Worm (Caenorhabditis elegans): Measurements from ENCODE around the gene F53F1.4.
A peak's percentile ranks its signal among the peaks of the same experiment; 100 is the strongest.

The F53F1.4 gene

DNA sequence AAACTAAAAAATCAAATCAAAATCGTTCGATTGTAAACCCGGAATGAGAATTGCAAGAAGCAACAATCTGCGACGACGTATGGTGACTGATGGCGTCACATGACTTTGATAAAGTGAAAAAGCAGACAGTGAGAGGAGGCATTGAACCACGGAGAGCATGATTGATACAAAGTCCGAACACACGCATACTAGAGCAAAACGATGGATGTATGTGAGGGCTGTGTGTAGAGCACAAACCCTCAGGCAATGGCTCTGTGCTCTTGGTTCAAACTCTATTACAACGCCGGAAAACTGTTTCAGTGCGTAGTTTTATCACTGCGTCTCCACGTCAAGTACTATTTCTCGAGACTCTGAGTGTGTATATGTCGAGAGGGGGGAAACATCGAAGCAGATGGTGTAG is 8.4 kb upstream of the F53F1.4 start:
- no peak for TF ChIP-seq mep-1 (tag; optimal IDR thresholded peaks at IDR 0.05)
- peak; percentile 58 for TF ChIP-seq unc-62 (GFP tag; optimal IDR thresholded peaks at IDR 0.05)
- no peak for TF ChIP-seq lin-13 (tag; optimal IDR thresholded peaks at IDR 0.05)
- peak; percentile 56 for TF ChIP-seq hlh-1 (tag; optimal IDR thresholded peaks at IDR 0.05)
- peak; percentile 9 for TF ChIP-seq cnd-1 (tag; optimal IDR thresholded peaks at IDR 0.05)
- peak; percentile 24 for TF ChIP-seq unc-120 (tag; optimal IDR thresholded peaks at IDR 0.05; ENCODE audit: poor library complexity, severe bottlenecking)
- no peak for TF ChIP-seq snpc-4 (tag; optimal IDR thresholded peaks at IDR 0.05)
- TF ChIP-seq blmp-1 (tag; optimal IDR thresholded peaks at IDR 0.05), result no peak

DNA sequence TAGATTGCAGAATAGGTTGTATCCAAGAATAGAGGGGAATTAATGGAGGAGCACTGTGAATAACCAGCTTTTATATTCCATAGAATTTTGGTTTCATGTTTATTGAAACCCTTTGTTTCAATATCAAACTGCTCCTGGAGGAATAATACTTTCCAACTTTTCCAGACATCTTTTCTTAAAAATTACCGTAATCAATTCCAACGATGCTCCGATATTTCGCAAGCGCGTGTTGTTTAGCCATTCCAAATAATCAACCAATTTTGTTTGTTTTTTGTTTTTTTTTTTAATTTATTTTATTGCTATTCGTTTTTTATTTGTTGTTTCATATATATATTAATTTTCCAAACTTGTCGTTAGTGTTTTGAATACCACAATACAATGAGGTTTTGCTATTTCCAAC is 4.8 kb upstream of the F53F1.4 start, which contains the start of gene cutl-1:
Gene cutl-1 (minus strand): TSS at position 83 of the 400 bp plus-strand sequence.
- TF ChIP-seq lsy-2 (tag; optimal IDR thresholded peaks at IDR 0.05) (peak; percentile 4), cnd-1 (tag; optimal IDR thresholded peaks at IDR 0.05) (no peak), hlh-1 (tag; optimal IDR thresholded peaks at IDR 0.05) (no peak), ztf-11 (tag; optimal IDR thresholded peaks at IDR 0.05) (no peak)

DNA sequence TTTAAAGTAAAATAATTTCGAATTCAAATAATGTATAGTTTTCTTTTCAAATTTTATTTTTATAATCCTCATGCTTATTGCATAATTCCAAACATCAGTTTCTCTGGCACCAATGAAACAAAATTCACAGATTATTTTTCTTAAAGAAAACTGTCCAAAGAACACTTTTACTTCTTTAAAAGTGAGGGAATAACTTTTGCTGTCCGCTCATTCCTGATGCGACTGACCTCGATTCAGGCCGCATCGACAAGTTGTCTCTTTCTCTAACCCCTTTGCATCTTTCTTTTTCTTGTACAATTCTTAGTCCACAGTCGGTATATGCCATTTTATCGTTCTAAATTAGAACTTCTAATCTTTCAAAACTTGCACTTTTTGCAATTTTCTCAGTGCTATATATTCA is 4.4 kb upstream of the F53F1.4 start, which contains the start of gene F53F1.2:
Gene F53F1.2 (plus strand): TSS at position 306 of the 400 bp plus-strand sequence.
- TF ChIP-seq nhr-12 (tag; optimal IDR thresholded peaks at IDR 0.05), result no peak
- no peak for TF ChIP-seq lsy-2 (tag; optimal IDR thresholded peaks at IDR 0.05)

DNA sequence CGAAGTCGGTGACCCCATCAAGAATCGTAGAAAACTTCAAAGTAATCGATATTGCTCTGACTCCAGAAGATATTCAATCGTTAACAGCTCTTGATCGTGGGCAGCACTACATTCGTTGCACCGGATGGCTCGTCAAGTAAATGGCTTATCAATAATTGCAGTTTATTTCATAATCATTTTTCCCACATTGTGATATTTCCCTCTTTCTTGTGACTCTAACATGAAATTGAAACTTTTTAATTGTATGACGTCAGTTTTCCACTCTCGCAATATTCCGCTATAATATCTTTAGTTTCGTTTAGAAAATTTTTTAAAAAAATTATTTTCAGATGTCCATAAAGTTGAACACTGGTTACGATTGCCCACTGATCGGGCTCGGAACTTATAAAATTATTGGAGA is 3.0 kb upstream of the F53F1.4 start, which contains the start of gene F53F1.3:
Gene F53F1.3 (plus strand): TSS at position 330 of the 400 bp plus-strand sequence.
- TF ChIP-seq pha-4 (tag; optimal IDR thresholded peaks at IDR 0.05) (no peak), elt-1 (tag; optimal IDR thresholded peaks at IDR 0.05; ENCODE audit: borderline replicate concordance, insufficient read depth) (no peak), M03D4.4 (tag; optimal IDR thresholded peaks at IDR 0.05) (no peak), snpc-4 (tag; optimal IDR thresholded peaks at IDR 0.05) (no peak)

DNA sequence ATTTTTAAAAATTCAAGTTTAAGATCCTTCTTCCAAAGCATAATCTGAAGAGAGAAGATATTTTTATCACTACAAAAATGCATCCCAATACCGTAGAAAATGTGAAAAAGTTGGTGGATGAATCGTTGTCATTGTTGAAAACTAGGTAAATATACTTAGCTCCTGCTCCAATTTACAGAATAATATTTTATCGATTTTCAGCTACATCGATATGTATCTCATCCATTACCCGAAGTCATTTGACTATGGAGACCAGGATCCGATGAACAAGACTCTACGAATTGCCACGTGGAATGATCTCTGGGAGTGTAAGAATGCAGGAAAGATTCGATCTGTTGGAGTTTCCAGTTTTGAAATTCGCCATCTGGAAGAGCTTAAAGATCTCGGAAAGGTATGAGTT is 2.4 kb upstream of the F53F1.4 start:
- TF ChIP-seq nhr-28 (tag; optimal IDR thresholded peaks at IDR 0.05), result no peak
- TF ChIP-seq nhr-2 (tag; optimal IDR thresholded peaks at IDR 0.05), result no peak
- TF ChIP-seq ceh-39 (tag; optimal IDR thresholded peaks at IDR 0.05), result no peak
- no peak for TF ChIP-seq bed-3 (GFP tag; optimal IDR thresholded peaks at IDR 0.05)
- no peak for TF ChIP-seq mep-1 (tag; optimal IDR thresholded peaks at IDR 0.05)
- TF ChIP-seq unc-62 (GFP tag; optimal IDR thresholded peaks at IDR 0.05), result no peak
- no peak for TF ChIP-seq blmp-1 (tag; optimal IDR thresholded peaks at IDR 0.05)
- no peak for TF ChIP-seq unc-120 (tag; optimal IDR thresholded peaks at IDR 0.05; ENCODE audit: poor library complexity, severe bottlenecking)
- no peak for TF ChIP-seq sptf-1 (tag; optimal IDR thresholded peaks at IDR 0.05)
- no peak for TF ChIP-seq zip-8 (tag; optimal IDR thresholded peaks at IDR 0.05)
- TF ChIP-seq mab-5 (tag; optimal IDR thresholded peaks at IDR 0.05), result no peak
- TF ChIP-seq pha-4 (tag; optimal IDR thresholded peaks at IDR 0.05), result no peak
- no peak for TF ChIP-seq ceh-43 (GFP tag; optimal IDR thresholded peaks at IDR 0.05)
- TF ChIP-seq ceh-83 (GFP tag; optimal IDR thresholded peaks at IDR 0.05), result no peak
- TF ChIP-seq hlh-1 (tag; optimal IDR thresholded peaks at IDR 0.05), result no peak
- TF ChIP-seq mls-2 (tag; optimal IDR thresholded peaks at IDR 0.05), result no peak
- TF ChIP-seq lsy-2 (tag; optimal IDR thresholded peaks at IDR 0.05), result no peak
- no peak for TF ChIP-seq lin-32 (GFP tag; optimal IDR thresholded peaks at IDR 0.05)
- no peak for TF ChIP-seq nhr-12 (tag; optimal IDR thresholded peaks at IDR 0.05)

DNA sequence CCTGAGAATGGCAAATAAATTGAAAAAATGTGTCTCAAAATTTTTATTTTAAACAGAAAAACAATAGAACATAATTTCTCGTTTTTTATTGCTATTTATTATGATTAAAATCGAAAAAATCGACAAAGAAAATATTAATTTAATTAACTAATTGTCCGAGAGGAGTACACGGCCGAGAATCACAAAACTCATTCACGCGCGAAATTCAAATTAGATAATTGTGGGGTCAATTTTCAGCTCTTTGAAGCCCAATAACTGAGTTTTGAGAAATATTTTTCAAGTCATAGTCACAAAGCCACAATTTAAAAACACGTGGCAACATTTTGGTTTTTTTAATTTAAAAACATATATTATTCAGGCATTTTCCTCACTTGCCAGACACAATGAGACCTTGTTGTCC is 1.8 kb upstream of the F53F1.4 start:
- TF ChIP-seq unc-62 (GFP tag; optimal IDR thresholded peaks at IDR 0.05), result no peak
- no peak for TF ChIP-seq nhr-12 (tag; optimal IDR thresholded peaks at IDR 0.05)
- TF ChIP-seq elt-3 (tag; optimal IDR thresholded peaks at IDR 0.05), result no peak
- TF ChIP-seq ceh-83 (GFP tag; optimal IDR thresholded peaks at IDR 0.05), result no peak
- peak; percentile 68 for TF ChIP-seq ces-1 (GFP tag; optimal IDR thresholded peaks at IDR 0.05)

DNA sequence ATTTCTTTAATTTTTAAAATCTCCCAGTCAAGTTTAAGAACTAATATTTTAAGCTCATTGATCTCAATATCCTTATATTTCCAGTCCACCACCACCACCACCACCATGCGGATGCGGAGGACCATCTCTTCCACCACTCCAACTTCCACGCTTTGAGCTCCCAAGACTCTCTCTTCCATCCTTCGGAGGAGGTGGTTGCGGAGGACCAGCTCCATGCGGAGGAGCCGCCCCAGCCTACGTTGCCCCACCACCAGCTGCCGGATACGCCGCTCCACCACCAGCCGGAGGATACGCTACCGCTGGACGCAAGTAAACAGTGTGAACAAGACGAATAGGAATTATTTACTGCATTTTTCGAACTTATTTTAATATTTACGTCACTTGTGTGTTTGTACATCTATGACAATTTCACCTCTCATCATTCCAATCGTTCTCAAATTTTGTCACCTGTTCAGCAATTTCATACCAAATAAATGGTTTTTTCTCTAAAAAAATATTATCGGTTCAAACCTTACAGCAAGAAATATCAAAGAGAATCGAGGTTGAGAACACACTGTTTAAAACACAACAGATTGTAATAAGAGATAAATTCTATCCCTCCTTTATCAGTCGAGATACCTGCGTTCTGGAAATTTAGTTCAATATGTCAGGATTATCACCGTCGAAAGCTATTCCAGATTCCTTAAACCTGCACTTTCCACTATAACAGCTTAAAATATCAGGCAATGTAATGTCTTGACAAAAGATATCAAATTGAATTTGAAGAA is 531 bp downstream of the F53F1.4 start:
- no peak for TF ChIP-seq lin-13 (tag; optimal IDR thresholded peaks at IDR 0.05)
- no peak for TF ChIP-seq snpc-4 (tag; optimal IDR thresholded peaks at IDR 0.05)
- TF ChIP-seq ztf-11 (tag; optimal IDR thresholded peaks at IDR 0.05), result no peak
- TF ChIP-seq ceh-43 (GFP tag; optimal IDR thresholded peaks at IDR 0.05), result no peak
- no peak for TF ChIP-seq pha-4 (tag; optimal IDR thresholded peaks at IDR 0.05)
- TF ChIP-seq nhr-237 (tag; optimal IDR thresholded peaks at IDR 0.05), result no peak
- no peak for TF ChIP-seq lin-32 (GFP tag; optimal IDR thresholded peaks at IDR 0.05)
- no peak for TF ChIP-seq ceh-83 (GFP tag; optimal IDR thresholded peaks at IDR 0.05)
- TF ChIP-seq elt-1 (tag; optimal IDR thresholded peaks at IDR 0.05; ENCODE audit: borderline replicate concordance, insufficient read depth), result no peak
